Worm (Caenorhabditis elegans) whole organism, L1 larva: ENCODE results near the gene tmem-138.

Experiments used
- C04F5.9 ChIP-seq: sonication (generic microtip); optimal IDR thresholded peaks from 2 replicates; lab custom pipeline; 2016; ENCODE audit warnings: missing genetic modification characterization, missing compliant biosample characterization
- C34B4.2 ChIP-seq: sonication (generic microtip); optimal IDR thresholded peaks from 2 replicates; lab custom pipeline; 2017; ENCODE audit warnings: mild to moderate bottlenecking, missing genetic modification characterization, missing compliant biosample characterization
- F16B12.6 ChIP-seq: fragments of 150-350 bp; optimal IDR thresholded peaks from 2 replicates; lab custom pipeline; 2014; ENCODE audit warnings: missing biosample characterization, missing genetic modification characterization
- aha-1 ChIP-seq: fragments of 150-350 bp; optimal IDR thresholded peaks from 2 replicates; lab custom pipeline; 2014; ENCODE audit warnings: missing biosample characterization, missing genetic modification characterization
- alr-1 ChIP-seq: fragments of 200-800 bp; sonication (Bioruptor generic); optimal IDR thresholded peaks from 2 replicates; lab custom pipeline; 2018; ENCODE audit warnings: borderline replicate concordance, mild to moderate bottlenecking, missing genetic modification characterization, missing compliant biosample characterization
- ama-1 ChIP-seq: fragments of 150-350 bp; optimal IDR thresholded peaks from 2 replicates; lab custom pipeline; 2014
- ceh-63 ChIP-seq: fragments of 200-800 bp; sonication (Bioruptor generic); optimal IDR thresholded peaks from 2 replicates; lab custom pipeline; 2018; ENCODE audit warnings: mild to moderate bottlenecking, missing genetic modification characterization, missing compliant biosample characterization
- ceh-88 ChIP-seq: fragments of 200-800 bp; sonication (Bioruptor generic); IDR thresholded peaks from 2 replicates; pipeline ENCODE4 v1.3.6; 2022; ENCODE audit warnings: missing genetic modification characterization, missing compliant biosample characterization
- ceh-90 ChIP-seq: sonication (generic microtip); optimal IDR thresholded peaks from 2 replicates; lab custom pipeline; 2016; ENCODE audit warnings: missing genetic modification characterization, missing compliant biosample characterization
- ces-1 ChIP-seq: fragments of 150-350 bp; optimal IDR thresholded peaks from 2 replicates; lab custom pipeline; 2014; ENCODE audit warnings: missing biosample characterization, missing genetic modification reagents, missing genetic modification characterization
- dsc-1 ChIP-seq: sonication (generic microtip); optimal IDR thresholded peaks from 2 replicates; lab custom pipeline; 2016; ENCODE audit warnings: mild to moderate bottlenecking, missing genetic modification characterization, missing compliant biosample characterization
- efl-3 ChIP-seq: fragments of 200-800 bp; sonication (Bioruptor generic); optimal IDR thresholded peaks from 2 replicates; lab custom pipeline; 2018; ENCODE audit warnings: mild to moderate bottlenecking, missing genetic modification characterization, missing compliant biosample characterization
- egl-13 ChIP-seq: sonication (generic microtip); optimal IDR thresholded peaks from 2 replicates; lab custom pipeline; 2016; ENCODE audit warnings: missing genotype, missing genetic modification reagents, missing genetic modification characterization, missing compliant biosample characterization
- elt-2 ChIP-seq: sonication (generic microtip); optimal IDR thresholded peaks from 2 replicates; lab custom pipeline; 2016; ENCODE audit warnings: missing genetic modification characterization, mild to moderate bottlenecking, inconsistent platforms, missing compliant biosample characterization, missing genetic modification reagents
- elt-3 ChIP-seq, 6 experiments: fragments of 150-350 bp in 1 of 6; sonication (generic microtip); optimal IDR thresholded peaks; 2 replicates each; lab custom pipeline; 2017 to 2018; ENCODE audit warnings: missing biosample characterization in 6 of 6, missing genetic modification characterization in 6 of 6, inconsistent platforms in 1 of 6
- fkh-4 ChIP-seq: sonication (generic microtip); optimal IDR thresholded peaks from 2 replicates; lab custom pipeline; 2016; ENCODE audit warnings: missing compliant biosample characterization, missing genetic modification characterization, borderline replicate concordance
- fkh-8 ChIP-seq: sonication (generic microtip); optimal IDR thresholded peaks from 2 replicates; lab custom pipeline; 2016; ENCODE audit warnings: mild to moderate bottlenecking, missing genetic modification characterization, missing compliant biosample characterization
- hlh-17 ChIP-seq: fragments of 200-800 bp; sonication (Bioruptor generic); optimal IDR thresholded peaks from 2 replicates; lab custom pipeline; 2018; ENCODE audit warnings: missing genetic modification characterization, mild to moderate bottlenecking, missing compliant biosample characterization, moderate library complexity, borderline replicate concordance
- hpl-2 ChIP-seq: fragments of 150-350 bp; optimal IDR thresholded peaks from 2 replicates; lab custom pipeline; 2014; ENCODE audit warnings: missing biosample characterization, missing genetic modification reagents, missing genetic modification characterization
- lin-15B ChIP-seq: fragments of 150-350 bp; sonication (generic microtip); optimal IDR thresholded peaks from 3 replicates; lab custom pipeline; 2014; ENCODE audit warnings: missing biosample characterization, missing genetic modification characterization
- lin-35 ChIP-seq, 2 experiments: fragments of 150-350 bp; optimal IDR thresholded peaks; 2 replicates each; lab custom pipeline; 2014; ENCODE audit warnings: missing biosample characterization in 2 of 2, missing genetic modification characterization in 2 of 2, missing genetic modification reagents in 2 of 2
- lin-39 ChIP-seq: fragments of 150-350 bp; optimal IDR thresholded peaks from 2 replicates; lab custom pipeline; 2014; ENCODE audit warnings: missing biosample characterization, missing genetic modification reagents, missing genetic modification characterization
- lir-3 ChIP-seq: sonication (generic microtip); optimal IDR thresholded peaks from 2 replicates; lab custom pipeline; 2016; ENCODE audit warnings: mild to moderate bottlenecking, missing genetic modification characterization, moderate library complexity, missing compliant biosample characterization; ENCODE audit not compliant: poor library complexity
- mab-9 ChIP-seq: fragments of 200-800 bp; sonication (Bioruptor generic); IDR thresholded peaks from 2 replicates; pipeline ENCODE4 v1.3.6; 2022; ENCODE audit warnings: missing genetic modification reagents, missing genetic modification characterization, missing compliant biosample characterization
- mdl-1 ChIP-seq, 2 experiments: fragments of 150-350 bp; optimal IDR thresholded peaks; 2 replicates each; lab custom pipeline; 2014 to 2017; ENCODE audit warnings: missing biosample characterization in 2 of 2, missing genetic modification characterization in 2 of 2, inconsistent platforms in 1 of 2
- mef-2 ChIP-seq: fragments of 150-350 bp; optimal IDR thresholded peaks from 2 replicates; lab custom pipeline; 2014; ENCODE audit warnings: missing biosample characterization, missing genetic modification characterization
- mep-1 ChIP-seq: fragments of 150-350 bp; optimal IDR thresholded peaks from 2 replicates; lab custom pipeline; 2014; ENCODE audit warnings: missing biosample characterization, missing genetic modification characterization
- nhr-11 ChIP-seq: fragments of 150-350 bp; optimal IDR thresholded peaks from 2 replicates; lab custom pipeline; 2014; ENCODE audit warnings: missing biosample characterization, missing genetic modification characterization
- nhr-19 ChIP-seq: fragments of 200-800 bp; sonication (Bioruptor generic); conservative IDR thresholded peaks from 2 replicates; pipeline ENCODE4 v1.3.6; 2022; ENCODE audit warnings: missing genetic modification characterization, missing compliant biosample characterization
- nhr-28 ChIP-seq: fragments of 150-350 bp; optimal IDR thresholded peaks from 2 replicates; lab custom pipeline; 2014; ENCODE audit warnings: missing biosample characterization, missing genetic modification characterization
- nhr-76 ChIP-seq: sonication (generic microtip); optimal IDR thresholded peaks from 2 replicates; lab custom pipeline; 2017; ENCODE audit warnings: missing biosample characterization, missing genetic modification characterization
- nhr-84 ChIP-seq: sonication (generic microtip); optimal IDR thresholded peaks from 2 replicates; lab custom pipeline; 2017; ENCODE audit warnings: missing biosample characterization, missing genetic modification characterization
- rnt-1 ChIP-seq: sonication (generic microtip); optimal IDR thresholded peaks from 2 replicates; lab custom pipeline; 2016; ENCODE audit warnings: mild to moderate bottlenecking, missing genetic modification characterization, moderate library complexity, missing compliant biosample characterization
- snpc-4 ChIP-seq: fragments of 150-350 bp; optimal IDR thresholded peaks from 2 replicates; lab custom pipeline; 2014; ENCODE audit warnings: missing biosample characterization, missing genetic modification characterization
- sox-4 ChIP-seq: sonication (generic microtip); optimal IDR thresholded peaks from 2 replicates; lab custom pipeline; 2016; ENCODE audit warnings: missing genetic modification characterization, missing compliant biosample characterization
- sptf-1 ChIP-seq: fragments of 150-350 bp; optimal IDR thresholded peaks from 2 replicates; lab custom pipeline; 2014; ENCODE audit warnings: missing biosample characterization, missing genetic modification characterization
- swsn-7 ChIP-seq: sonication (generic microtip); optimal IDR thresholded peaks from 2 replicates; lab custom pipeline; 2016; ENCODE audit warnings: missing genetic modification characterization, missing compliant biosample characterization
- tlp-1 ChIP-seq: fragments of 150-350 bp; optimal IDR thresholded peaks from 2 replicates; lab custom pipeline; 2014; ENCODE audit warnings: missing biosample characterization, missing genetic modification characterization
- unc-130 ChIP-seq: fragments of 150-350 bp; optimal IDR thresholded peaks from 2 replicates; lab custom pipeline; 2017; ENCODE audit warnings: missing biosample characterization, missing genetic modification characterization, inconsistent platforms
- unc-30 ChIP-seq: sonication (generic microtip); optimal IDR thresholded peaks from 2 replicates; lab custom pipeline; 2017; ENCODE audit warnings: missing biosample characterization, missing genetic modification characterization
- unc-86 ChIP-seq: sonication (generic microtip); optimal IDR thresholded peaks from 2 replicates; lab custom pipeline; 2016; ENCODE audit warnings: missing genetic modification characterization, missing compliant biosample characterization
- vab-15 ChIP-seq: sonication (generic microtip); optimal IDR thresholded peaks from 2 replicates; lab custom pipeline; 2017; ENCODE audit warnings: missing genotype, mild to moderate bottlenecking, missing genetic modification characterization, missing compliant biosample characterization
- xbp-1 ChIP-seq: sonication (generic microtip); optimal IDR thresholded peaks from 2 replicates; lab custom pipeline; 2016; ENCODE audit warnings: missing genetic modification characterization, missing compliant biosample characterization
- zip-4 ChIP-seq: fragments of 200-800 bp; sonication (Bioruptor generic); optimal IDR thresholded peaks from 2 replicates; lab custom pipeline; 2018; ENCODE audit warnings: mild to moderate bottlenecking, missing genetic modification characterization, moderate library complexity, missing compliant biosample characterization
- ztf-11 ChIP-seq, 2 experiments: sonication (generic microtip); optimal IDR thresholded peaks; 2 replicates each; lab custom pipeline; 2016 to 2017; ENCODE audit warnings: missing genetic modification characterization in 2 of 2, missing biosample characterization in 1 of 2, missing compliant biosample characterization in 1 of 2
- ztf-4 ChIP-seq: fragments of 150-350 bp; optimal IDR thresholded peaks from 2 replicates; lab custom pipeline; 2014; ENCODE audit warnings: missing biosample characterization, missing genetic modification characterization

Gene tmem-138

DNA sequence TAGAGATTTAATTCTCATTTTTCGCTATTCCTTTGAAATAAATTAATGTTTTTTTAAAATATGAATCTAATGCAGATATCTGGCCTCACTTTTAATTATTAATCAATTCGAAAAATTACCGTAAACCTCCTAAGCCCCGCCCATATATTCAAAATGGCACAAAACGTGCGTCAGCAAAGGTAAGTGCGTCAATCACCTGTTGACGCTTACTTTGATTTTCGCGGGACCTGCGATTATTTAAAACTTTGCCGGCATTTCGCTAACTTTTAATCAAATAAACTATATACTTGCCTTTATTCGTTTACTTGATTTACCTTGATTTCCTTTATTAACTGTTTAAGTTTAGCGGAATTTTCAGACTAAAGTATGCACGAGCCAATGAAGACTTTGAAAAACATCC is 868 bp downstream of the tmem-138 start, which contains the start of gene pch-2 (continued):
- TF ChIP-seq C34B4.2 (tag; lab: Kevin White, UChicago) (no peak), efl-3 (no peak), tlp-1 (no peak), nhr-11 (tag; lab: Kevin White, UChicago) (no peak), ceh-88 (GFP tag; lab: Robert Waterston, UW) (no peak), unc-86 (tag; lab: Kevin White, UChicago) (no peak), aha-1 (tag; lab: Kevin White, UChicago) (no peak), ceh-90 (tag; lab: Kevin White, UChicago) (no peak), vab-15 (tag; lab: Kevin White, UChicago) (no peak), lin-35 (GFP tag; optimal IDR thresholded peaks at IDR 0.05; lab: Kevin White, UChicago) (peak; percentile 78 to 93), alr-1 (no peak), lin-15B (tag; lab: Kevin White, UChicago) (peak; percentile 62), egl-13 (tag; lab: Kevin White, UChicago) (no peak), elt-2 (tag; lab: Kevin White, UChicago) (no peak), fkh-8 (tag; lab: Kevin White, UChicago) (peak; percentile 62), lin-39 (tag; lab: Kevin White, UChicago) (no peak), nhr-76 (tag; lab: Kevin White, UChicago) (no peak), ces-1 (no peak), hlh-17 (no peak), rnt-1 (tag; lab: Kevin White, UChicago) (peak; percentile 66), swsn-7 (tag; lab: Kevin White, UChicago) (peak; percentile 48), elt-3 (tag; optimal IDR thresholded peaks at IDR 0.05; lab: Kevin White, UChicago) (peak in 1 of 6 experiments; percentile 59), mab-9 (GFP tag; lab: Robert Waterston, UW) (no peak), sox-4 (no peak), ama-1 (lab: Kevin White, UChicago) (no peak), ztf-11 (tag; optimal IDR thresholded peaks at IDR 0.05; lab: Kevin White, UChicago) (no peak), zip-4 (GFP tag; lab: Kevin White, UChicago) (no peak), lir-3 (no peak), ceh-63 (no peak), mdl-1 (tag; optimal IDR thresholded peaks at IDR 0.05; lab: Kevin White, UChicago) (no peak), unc-130 (tag; lab: Kevin White, UChicago) (peak; percentile 3), hpl-2 (GFP tag; lab: Kevin White, UChicago) (no peak), mef-2 (tag; lab: Kevin White, UChicago) (no peak), sptf-1 (tag; lab: Kevin White, UChicago) (no peak), F16B12.6 (peak; percentile 38), nhr-19 (GFP tag; lab: Robert Waterston, UW) (peak; percentile 46), ztf-4 (tag; lab: Kevin White, UChicago) (no peak), C04F5.9 (tag; lab: Kevin White, UChicago) (peak; percentile 64), snpc-4 (tag; lab: Kevin White, UChicago) (no peak), unc-30 (tag; lab: Kevin White, UChicago) (no peak), mep-1 (tag; lab: Kevin White, UChicago) (peak; percentile 61), nhr-28 (tag; lab: Kevin White, UChicago) (no peak), nhr-84 (tag; lab: Kevin White, UChicago) (no peak), xbp-1 (tag; lab: Kevin White, UChicago) (peak; percentile 47), dsc-1 (tag; lab: Kevin White, UChicago) (no peak), fkh-4 (no peak)
